Worm (Caenorhabditis elegans) whole organism, L3 larva: Measurements from ENCODE around the gene abu-12.

Experiments
- aly-2 ChIP-seq: fragments of 150-350 bp; optimal IDR thresholded peaks from 2 replicates; lab custom pipeline; 2014; ENCODE audit warnings: missing biosample characterization, missing genetic modification characterization
- ceh-82 ChIP-seq: fragments of 150-350 bp; optimal IDR thresholded peaks from 2 replicates; lab custom pipeline; 2014; ENCODE audit warnings: missing biosample characterization, missing genetic modification characterization
- egl-27 ChIP-seq: sonication (generic microtip); optimal IDR thresholded peaks from 4 replicates; lab custom pipeline; 2017; ENCODE audit warnings: missing biosample characterization, missing genetic modification reagents, missing genetic modification characterization
- nhr-237 ChIP-seq: fragments of 150-350 bp; optimal IDR thresholded peaks from 2 replicates; lab custom pipeline; 2014; ENCODE audit warnings: missing biosample characterization, missing genetic modification characterization
- pha-4 ChIP-seq: fragments of 150-350 bp; optimal IDR thresholded peaks from 2 replicates; lab custom pipeline; 2014; ENCODE audit warnings: missing biosample characterization, missing genetic modification reagents, missing genetic modification characterization
- skn-1 ChIP-seq: fragments of 150-350 bp; optimal IDR thresholded peaks from 2 replicates; lab custom pipeline; 2014; ENCODE audit warnings: missing biosample characterization, missing genetic modification characterization
- unc-39 ChIP-seq: sonication (generic microtip); optimal IDR thresholded peaks from 4 replicates; lab custom pipeline; 2017; ENCODE audit warnings: missing biosample characterization, missing genetic modification characterization
- ztf-4 ChIP-seq: fragments of 150-350 bp; optimal IDR thresholded peaks from 2 replicates; lab custom pipeline; 2014; ENCODE audit warnings: missing biosample characterization, missing genetic modification characterization

DNA sequence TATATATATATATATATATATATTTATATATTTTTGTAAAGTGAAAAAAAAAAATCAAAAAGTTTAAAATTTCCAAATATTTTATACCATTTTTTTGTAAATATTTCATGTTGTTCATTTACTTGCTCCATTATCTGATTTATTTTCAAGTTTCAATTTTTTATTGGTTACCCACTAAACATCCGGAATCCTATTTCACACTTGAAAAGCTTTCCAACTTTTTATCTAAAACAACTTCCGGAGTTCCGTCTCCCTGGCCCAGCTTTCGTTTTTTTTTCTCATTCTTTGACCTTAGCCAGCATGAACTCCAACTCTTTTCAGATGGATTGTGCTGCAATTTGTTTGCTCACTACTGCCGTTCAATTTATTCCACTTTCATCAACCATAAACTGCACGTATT, 18.9 kb upstream of the abu-12 start, which contains the start of gene F38G1.3:
- TF ChIP-seq pha-4 (tag; lab: Kevin White, UChicago) (no peak), ceh-82 (tag; lab: Kevin White, UChicago) (no peak), nhr-237 (tag; lab: Kevin White, UChicago) (no peak), egl-27 (tag; lab: Kevin White, UChicago) (no peak), aly-2 (tag; lab: Kevin White, UChicago) (no peak), ztf-4 (no peak), skn-1 (tag; lab: Kevin White, UChicago) (no peak), unc-39 (tag; lab: Kevin White, UChicago) (no peak)
